Fruit fly (Drosophila melanogaster): Measurements from ENCODE around the gene sta.

The sta gene

dm6 chrX:1470562-1470961, 12.7 kb downstream of the sta start, which contains the start of gene pck (continued):
- TF ChIP-seq Oli (tag; optimal IDR thresholded peaks at IDR 0.05): no peak
- no peak for TF ChIP-seq HmgD (GFP tag; optimal IDR thresholded peaks at IDR 0.05)
- peak; percentile 49 for TF ChIP-seq disco-r (GFP tag; optimal IDR thresholded peaks at IDR 0.05)
- peak; percentile 55 for TF ChIP-seq CG18262 (tag; optimal IDR thresholded peaks at IDR 0.05)
- peak; percentile 28 for TF ChIP-seq CG2875 (GFP tag; optimal IDR thresholded peaks at IDR 0.05)
- peak; percentile 62 for TF ChIP-seq CG10959 (GFP tag; IDR thresholded peaks at IDR 0.05)
- no peak; the same call in 1 of the 2 replicates for TF ChIP-seq Bgb (GFP tag; IDR thresholded peaks at IDR 0.05; ENCODE audit: partially characterized antibody)
- no peak for TF ChIP-seq Nf-YA (GFP tag; IDR thresholded peaks at IDR 0.05)
- no peak for TF ChIP-seq org-1 (GFP tag; optimal IDR thresholded peaks at IDR 0.05)
- no peak for TF ChIP-seq CG12219 (GFP tag; optimal IDR thresholded peaks at IDR 0.05)
- TF ChIP-seq amos (GFP tag; IDR thresholded peaks at IDR 0.05; ENCODE audit: partially characterized antibody): peak; percentile 39; the same call in 1 of the 2 replicates
- no peak for TF ChIP-seq Stat92E (GFP tag; optimal IDR thresholded peaks at IDR 0.05)
- 0 out of 3 replicates have a peak, but pooled peaks have one; percentile 40 for TF ChIP-seq Opbp (GFP tag; IDR thresholded peaks at IDR 0.05; ENCODE audit: partially characterized antibody)
- TF ChIP-seq luna (GFP tag; optimal IDR thresholded peaks at IDR 0.05): no peak
- peak; percentile 8 for TF ChIP-seq CG10543 (GFP tag; optimal IDR thresholded peaks at IDR 0.05)
- TF ChIP-seq ranshi (GFP tag; IDR thresholded peaks at IDR 0.05): peak; percentile 58
- TF ChIP-seq jing (GFP tag; optimal IDR thresholded peaks at IDR 0.05): no peak
- TF ChIP-seq CG7839 (tag; optimal IDR thresholded peaks at IDR 0.05): no peak
- peak; percentile 83 for TF ChIP-seq CG15514 (GFP tag; optimal IDR thresholded peaks at IDR 0.05)
- TF ChIP-seq btn (GFP tag; optimal IDR thresholded peaks at IDR 0.05): peak; percentile 28
- no peak for TF ChIP-seq Kr (GFP tag; optimal IDR thresholded peaks at IDR 0.05)
- TF ChIP-seq CG12391 (tag; optimal IDR thresholded peaks at IDR 0.05): peak; percentile 78
- no peak for TF ChIP-seq sc (optimal IDR thresholded peaks at IDR 0.05)
- TF ChIP-seq sc (GFP tag; optimal IDR thresholded peaks at IDR 0.05): no peak
- peak; percentile 69 for TF ChIP-seq CG12155 (GFP tag; optimal IDR thresholded peaks at IDR 0.05)
- peak; percentile 40 for TF ChIP-seq sug (tag; optimal IDR thresholded peaks at IDR 0.05)
- no peak for TF ChIP-seq CG11456 (GFP tag; IDR thresholded peaks at IDR 0.05)
- peak; percentile 43; the same call in 1 of the 2 replicates for TF ChIP-seq Ada2b (GFP tag; IDR thresholded peaks at IDR 0.05)
- TF ChIP-seq CG1024 (GFP tag; IDR thresholded peaks at IDR 0.05): peak; percentile 56
- no peak for TF ChIP-seq CG16779 (GFP tag; IDR thresholded peaks at IDR 0.05)
- peak; percentile 1 for TF ChIP-seq CG17912 (GFP tag; optimal IDR thresholded peaks at IDR 0.05)
- no peak for TF ChIP-seq repo (GFP tag; optimal IDR thresholded peaks at IDR 0.05)
- peak; percentile 55 for TF ChIP-seq lbe (GFP tag; optimal IDR thresholded peaks at IDR 0.05)
- peak; percentile 51 for TF ChIP-seq CG15601 (tag; optimal IDR thresholded peaks at IDR 0.05)
- no peak for TF ChIP-seq D19B (GFP tag; optimal IDR thresholded peaks at IDR 0.05)
- 0 out of 4 replicates have a peak, but pooled peaks have one; percentile 48 for TF ChIP-seq chinmo (GFP tag; IDR thresholded peaks at IDR 0.05; ENCODE audit: partially characterized antibody)
- no peak for TF ChIP-seq Hand (GFP tag; optimal IDR thresholded peaks at IDR 0.05)
- peak; percentile 8 for TF ChIP-seq CG7928 (GFP tag; optimal IDR thresholded peaks at IDR 0.05)
- TF ChIP-seq stwl (tag; optimal IDR thresholded peaks at IDR 0.05): peak; percentile 42
- no peak for TF ChIP-seq Eip74EF (GFP tag; optimal IDR thresholded peaks at IDR 0.05)
- TF ChIP-seq CG6689 (GFP tag; IDR thresholded peaks at IDR 0.05): peak; percentile 53; the same call in 1 of the 2 replicates
- TF ChIP-seq Vsx1 (GFP tag; optimal IDR thresholded peaks at IDR 0.05): no peak
- TF ChIP-seq slbo (GFP tag; IDR thresholded peaks at IDR 0.05): peak; percentile 70
- 0 out of 3 replicates have a peak, but pooled peaks have one; percentile 40 for TF ChIP-seq CG7963 (GFP tag; IDR thresholded peaks at IDR 0.05; ENCODE audit: partially characterized antibody)
- no peak for TF ChIP-seq CG42726 (GFP tag; IDR thresholded peaks at IDR 0.05; ENCODE audit: partially characterized antibody)
- TF ChIP-seq MBD-R2 (GFP tag; IDR thresholded peaks at IDR 0.05): peak; percentile 86
- no peak for TF ChIP-seq ap (GFP tag; IDR thresholded peaks at IDR 0.05)
- TF ChIP-seq pita (GFP tag; optimal IDR thresholded peaks at IDR 0.05): no peak
- peak; percentile 28 for TF ChIP-seq nmo (GFP tag; optimal IDR thresholded peaks at IDR 0.05)
